Fruit fly (Drosophila melanogaster): ENCODE data around the gene CG12237.
A peak's percentile ranks its signal among the peaks of the same experiment; 100 is the strongest.

Gene CG12237

dm6 chrX:19683040-19683875 is 40.6 kb upstream of the CG12237 start, which contains the start of the genes dome and Ubqn (continued):
- TF ChIP-seq CG13287 (GFP tag; IDR thresholded peaks at IDR 0.05; ENCODE audit: partially characterized antibody), result peak; percentile 90
- TF ChIP-seq Tbp (GFP tag; optimal IDR thresholded peaks at IDR 0.05), result no peak
- TF ChIP-seq tio (GFP tag; optimal IDR thresholded peaks at IDR 0.05), result no peak
- TF ChIP-seq CG12744 (GFP tag; optimal IDR thresholded peaks at IDR 0.05), result no peak
- peak in 1 of 2 experiments; percentile 25 for TF ChIP-seq bsh (GFP tag; optimal IDR thresholded peaks at IDR 0.05)
- TF ChIP-seq crol (GFP tag; IDR thresholded peaks at IDR 0.05), result peak; percentile 92
- TF ChIP-seq CG15479 (GFP tag; optimal IDR thresholded peaks at IDR 0.05), result no peak
- TF ChIP-seq CG17359 (tag; optimal IDR thresholded peaks at IDR 0.05), result no peak
- TF ChIP-seq Atf-2 (GFP tag; optimal IDR thresholded peaks at IDR 0.05), result no peak
- no peak for TF ChIP-seq CG17912 (GFP tag; optimal IDR thresholded peaks at IDR 0.05)
- no peak for TF ChIP-seq CG3838 (GFP tag; optimal IDR thresholded peaks at IDR 0.05)
- no peak for TF ChIP-seq CG43689 (GFP tag; IDR thresholded peaks at IDR 0.05)
- no peak for TF ChIP-seq Mes4 (GFP tag; optimal IDR thresholded peaks at IDR 0.05)
- TF ChIP-seq gsb (GFP tag; IDR thresholded peaks at IDR 0.05), result no peak
- TF ChIP-seq CG7271 (tag; optimal IDR thresholded peaks at IDR 0.05), result no peak
- no peak for TF ChIP-seq CG14965 (GFP tag; optimal IDR thresholded peaks at IDR 0.05; ENCODE audit: borderline replicate concordance)
- TF ChIP-seq CrebB (tag; optimal IDR thresholded peaks at IDR 0.05), result no peak
- no peak for TF ChIP-seq dati (GFP tag; IDR thresholded peaks at IDR 0.05)
- peak in 1 of 2 experiments; percentile 36 for TF ChIP-seq Pdp1 (GFP tag; optimal IDR thresholded peaks at IDR 0.05)
- no peak for TF ChIP-seq CG8089 (GFP tag; optimal IDR thresholded peaks at IDR 0.05)
- no peak for TF ChIP-seq prd (optimal IDR thresholded peaks at IDR 0.05)
- no peak for TF ChIP-seq prd (GFP tag; IDR thresholded peaks at IDR 0.05)
- peak; percentile 77 for TF ChIP-seq Med (GFP tag)
- no peak for TF ChIP-seq gem (tag; optimal IDR thresholded peaks at IDR 0.05)
- no peak for TF ChIP-seq CG17612 (GFP tag; IDR thresholded peaks at IDR 0.05)
- peak; percentile 93 for TF ChIP-seq Dll (GFP tag; IDR thresholded peaks at IDR 0.05; ENCODE audit: partially characterized antibody)
- TF ChIP-seq CG11695 (GFP tag; IDR thresholded peaks at IDR 0.05), result no peak
- no peak for TF ChIP-seq fd102C (GFP tag; optimal IDR thresholded peaks at IDR 0.05)
- no peak for TF ChIP-seq h (optimal IDR thresholded peaks at IDR 0.05)
- TF ChIP-seq CG30403 (GFP tag; optimal IDR thresholded peaks at IDR 0.05), result peak; percentile 17
- no peak for TF ChIP-seq org-1 (GFP tag; optimal IDR thresholded peaks at IDR 0.05)
- TF ChIP-seq knrl (GFP tag; IDR thresholded peaks at IDR 0.05; ENCODE audit: partially characterized antibody), result peak; percentile 93
- TF ChIP-seq corto (GFP tag; optimal IDR thresholded peaks at IDR 0.05), result no peak
- no peak for TF ChIP-seq ap (GFP tag; IDR thresholded peaks at IDR 0.05)
- TF ChIP-seq HmgZ (tag; optimal IDR thresholded peaks at IDR 0.05), result peak; percentile 10
- TF ChIP-seq D (optimal IDR thresholded peaks at IDR 0.05), result peak; percentile 45
- TF ChIP-seq D (GFP tag; optimal IDR thresholded peaks at IDR 0.05), result no peak
- TF ChIP-seq Deaf1 (tag; optimal IDR thresholded peaks at IDR 0.05), result peak; percentile 32
- no peak for TF ChIP-seq CG1233 (GFP tag; optimal IDR thresholded peaks at IDR 0.05)
- TF ChIP-seq pan (optimal IDR thresholded peaks at IDR 0.05), result no peak
- no peak for TF ChIP-seq pan (GFP tag; optimal IDR thresholded peaks at IDR 0.05 in 1 of 2, IDR thresholded peaks at IDR 0.05 in 1 of 2)
- TF ChIP-seq ind (GFP tag; optimal IDR thresholded peaks at IDR 0.05), result no peak
- no peak for TF ChIP-seq CG10209 (GFP tag; optimal IDR thresholded peaks at IDR 0.05)
- TF ChIP-seq CG6791 (GFP tag; IDR thresholded peaks at IDR 0.05; ENCODE audit: partially characterized antibody), result peak; percentile 85
- TF ChIP-seq CG34422 (GFP tag; IDR thresholded peaks at IDR 0.05), result no peak
- TF ChIP-seq inv (GFP tag; IDR thresholded peaks at IDR 0.05; ENCODE audit: partially characterized antibody), result peak; percentile 93
- peak; percentile 74 for TF ChIP-seq nmo (GFP tag; optimal IDR thresholded peaks at IDR 0.05)
- TF ChIP-seq hbn (GFP tag; IDR thresholded peaks at IDR 0.05; ENCODE audit: partially characterized antibody), result peak; percentile 87
- TF ChIP-seq Lhr (GFP tag; optimal IDR thresholded peaks at IDR 0.05), result peak; percentile 39
- peak; percentile 32; the same call in 1 of the 3 replicates for TF ChIP-seq Dbx (GFP tag; IDR thresholded peaks at IDR 0.05)

All from whole organism, embryonic.